Worm (Caenorhabditis elegans) whole organism, mixed stage, embryonic: ENCODE data around the gene T01C1.4.
A peak's percentile ranks its signal among the peaks of the same experiment; 100 is the strongest.

Experiments
- ceh-39 ChIP-seq: fragments of 150-350 bp; optimal IDR thresholded peaks from 2 replicates; lab custom pipeline; 2014; ENCODE audit warnings: missing biosample characterization, missing genetic modification characterization
- ceh-43 ChIP-seq: fragments of 200-800 bp; sonication (Bioruptor generic); optimal IDR thresholded peaks from 2 replicates; lab custom pipeline; 2018; ENCODE audit warnings: mild to moderate bottlenecking, missing genetic modification characterization, moderate library complexity, missing compliant biosample characterization
- ceh-83 ChIP-seq: fragments of 200-800 bp; sonication (Bioruptor generic); optimal IDR thresholded peaks from 2 replicates; lab custom pipeline; 2018; ENCODE audit warnings: mild to moderate bottlenecking, missing genetic modification characterization, missing compliant biosample characterization
- ces-1 ChIP-seq: fragments of 150-350 bp; optimal IDR thresholded peaks from 2 replicates; lab custom pipeline; 2014; ENCODE audit warnings: missing biosample characterization, missing genetic modification reagents, missing genetic modification characterization
- cnd-1 ChIP-seq: fragments of 200-800 bp; sonication (Bioruptor generic); optimal IDR thresholded peaks from 2 replicates; lab custom pipeline; 2018; ENCODE audit warnings: mild to moderate bottlenecking, missing genetic modification characterization, missing compliant biosample characterization
- drap-1 ChIP-seq: fragments of 200-800 bp; sonication (Bioruptor generic); optimal IDR thresholded peaks from 3 replicates; lab custom pipeline; 2018; ENCODE audit warnings: mild to moderate bottlenecking, missing genetic modification characterization, missing compliant biosample characterization
- elt-1 ChIP-seq: sonication (generic microtip); optimal IDR thresholded peaks from 2 replicates; lab custom pipeline; 2017; ENCODE audit warnings: missing genetic modification characterization, mild to moderate bottlenecking, missing compliant biosample characterization, antibody characterized with exemption, moderate library complexity, borderline replicate concordance; ENCODE audit not compliant: insufficient read depth
- elt-3 ChIP-seq: fragments of 150-350 bp; optimal IDR thresholded peaks from 2 replicates; lab custom pipeline; 2014; ENCODE audit warnings: missing biosample characterization, missing genetic modification characterization
- flh-1 ChIP-seq: fragments of 200-800 bp; sonication (Bioruptor generic); optimal IDR thresholded peaks from 2 replicates; lab custom pipeline; 2018; ENCODE audit warnings: mild to moderate bottlenecking, missing genetic modification characterization, moderate library complexity, missing compliant biosample characterization
- ham-2 ChIP-seq: fragments of 200-800 bp; sonication (Bioruptor generic); optimal IDR thresholded peaks from 2 replicates; lab custom pipeline; 2018; ENCODE audit warnings: mild to moderate bottlenecking, missing genetic modification characterization, missing compliant biosample characterization
- hlh-1 ChIP-seq: fragments of 150-350 bp; optimal IDR thresholded peaks from 2 replicates; lab custom pipeline; 2014; ENCODE audit warnings: missing biosample characterization, missing genetic modification reagents, missing genetic modification characterization
- lin-13 ChIP-seq: fragments of 150-350 bp; optimal IDR thresholded peaks from 2 replicates; lab custom pipeline; 2014; ENCODE audit warnings: missing biosample characterization, missing genetic modification characterization
- lsy-2 ChIP-seq: fragments of 150-350 bp; optimal IDR thresholded peaks from 2 replicates; lab custom pipeline; 2014; ENCODE audit warnings: missing biosample characterization, missing genetic modification characterization
- mab-5 ChIP-seq: fragments of 150-350 bp; optimal IDR thresholded peaks from 2 replicates; lab custom pipeline; 2014; ENCODE audit warnings: missing biosample characterization, missing genetic modification characterization
- mep-1 ChIP-seq: fragments of 150-350 bp; optimal IDR thresholded peaks from 2 replicates; lab custom pipeline; 2017; ENCODE audit warnings: missing biosample characterization, missing genetic modification reagents, missing genetic modification characterization, inconsistent platforms
- mls-2 ChIP-seq: sonication (generic microtip); optimal IDR thresholded peaks from 2 replicates; lab custom pipeline; 2016; ENCODE audit warnings: mild to moderate bottlenecking, missing genetic modification characterization, moderate library complexity, missing compliant biosample characterization
- nhr-12 ChIP-seq: fragments of 150-350 bp; optimal IDR thresholded peaks from 2 replicates; lab custom pipeline; 2014; ENCODE audit warnings: missing biosample characterization, missing genetic modification characterization
- nhr-2 ChIP-seq: fragments of 150-350 bp; optimal IDR thresholded peaks from 2 replicates; lab custom pipeline; 2014; ENCODE audit warnings: missing biosample characterization, missing genetic modification characterization
- nhr-237 ChIP-seq: fragments of 150-350 bp; optimal IDR thresholded peaks from 2 replicates; lab custom pipeline; 2014; ENCODE audit warnings: missing biosample characterization, missing genetic modification characterization
- nhr-28 ChIP-seq: fragments of 150-350 bp; optimal IDR thresholded peaks from 2 replicates; lab custom pipeline; 2014; ENCODE audit warnings: missing biosample characterization, missing genetic modification characterization
- nhr-76 ChIP-seq: sonication (generic microtip); optimal IDR thresholded peaks from 2 replicates; lab custom pipeline; 2017; ENCODE audit warnings: missing biosample characterization, missing genetic modification characterization
- pha-4 ChIP-seq: fragments of 150-350 bp; optimal IDR thresholded peaks from 2 replicates; lab custom pipeline; 2018; ENCODE audit warnings: missing biosample characterization, missing genetic modification reagents, missing genetic modification characterization
- sem-2 ChIP-seq: fragments of 200-800 bp; sonication (Bioruptor generic); optimal IDR thresholded peaks from 2 replicates; lab custom pipeline; 2018; ENCODE audit warnings: mild to moderate bottlenecking, missing genetic modification characterization, missing compliant biosample characterization
- snpc-4 ChIP-seq: fragments of 150-350 bp; optimal IDR thresholded peaks from 2 replicates; lab custom pipeline; 2014; ENCODE audit warnings: missing biosample characterization, missing genetic modification characterization
- sptf-1 ChIP-seq: sonication (generic microtip); optimal IDR thresholded peaks from 2 replicates; lab custom pipeline; 2017; ENCODE audit warnings: mild to moderate bottlenecking, missing genetic modification characterization, moderate library complexity, missing compliant biosample characterization
- unc-120 ChIP-seq: sonication (generic microtip); optimal IDR thresholded peaks from 2 replicates; lab custom pipeline; 2017; ENCODE audit warnings: missing genetic modification characterization, missing compliant biosample characterization; ENCODE audit not compliant: poor library complexity, severe bottlenecking
- unc-39 ChIP-seq: fragments of 150-350 bp; optimal IDR thresholded peaks from 2 replicates; lab custom pipeline; 2014; ENCODE audit warnings: missing biosample characterization, missing genetic modification characterization
- unc-62 ChIP-seq: fragments of 150-350 bp; optimal IDR thresholded peaks from 2 replicates; lab custom pipeline; 2014; ENCODE audit warnings: missing biosample characterization, missing genetic modification reagents, missing genetic modification characterization
- zip-8 ChIP-seq: fragments of 150-350 bp; optimal IDR thresholded peaks from 2 replicates; lab custom pipeline; 2014; ENCODE audit warnings: missing biosample characterization, missing genetic modification characterization
- ztf-11 ChIP-seq: fragments of 150-350 bp; optimal IDR thresholded peaks from 2 replicates; lab custom pipeline; 2014; ENCODE audit warnings: missing biosample characterization, missing genetic modification characterization

The T01C1.4 gene

ce11 chrX:10681698-10682097 lies 35.2 kb downstream of the T01C1.4 start, which contains the start of gene phf-31:
Gene phf-31, plus strand, starts transcription at chrX:10681998.
- no peak for TF ChIP-seq nhr-76
- TF ChIP-seq mls-2 (tag; lab: Kevin White, UChicago) = no peak
- no peak for TF ChIP-seq drap-1
- no peak for TF ChIP-seq unc-62 (GFP tag; lab: Kevin White, UChicago)
- no peak for TF ChIP-seq flh-1 (GFP tag; lab: Kevin White, UChicago)
- no peak for TF ChIP-seq nhr-28
- TF ChIP-seq hlh-1 (tag; lab: Kevin White, UChicago) = no peak
- TF ChIP-seq ces-1 = no peak
- TF ChIP-seq mab-5 = no peak
- no peak for TF ChIP-seq unc-120 (tag; lab: Kevin White, UChicago)
- no peak for TF ChIP-seq lin-13 (tag; lab: Kevin White, UChicago)
- TF ChIP-seq nhr-12 (tag; lab: Kevin White, UChicago) = no peak
- TF ChIP-seq ceh-43 (GFP tag; lab: Kevin White, UChicago) = no peak
- no peak for TF ChIP-seq sptf-1 (tag; lab: Kevin White, UChicago)
- no peak for TF ChIP-seq ceh-83 (GFP tag; lab: Kevin White, UChicago)
- no peak for TF ChIP-seq nhr-237 (tag; lab: Kevin White, UChicago)
- TF ChIP-seq cnd-1 = no peak
- no peak for TF ChIP-seq pha-4
- TF ChIP-seq snpc-4 = no peak
- TF ChIP-seq ham-2 (GFP tag; lab: Kevin White, UChicago) = no peak

- TF ChIP-seq ces-1 (no peak), unc-39 (tag; lab: Kevin White, UChicago) (no peak), lin-13 (tag; lab: Kevin White, UChicago) (peak; percentile 1), ceh-39 (tag; lab: Kevin White, UChicago) (no peak), pha-4 (peak; percentile 46), ceh-83 (GFP tag; lab: Kevin White, UChicago) (no peak), snpc-4 (no peak), nhr-2 (tag; lab: Kevin White, UChicago) (peak; percentile 14), elt-3 (tag; lab: Kevin White, UChicago) (no peak), hlh-1 (tag; lab: Kevin White, UChicago) (no peak), mep-1 (tag; lab: Kevin White, UChicago) (no peak), flh-1 (GFP tag; lab: Kevin White, UChicago) (no peak), ham-2 (GFP tag; lab: Kevin White, UChicago) (no peak), sem-2 (GFP tag; lab: Kevin White, UChicago) (no peak), nhr-12 (tag; lab: Kevin White, UChicago) (no peak), zip-8 (tag; lab: Kevin White, UChicago) (no peak), cnd-1 (no peak), ztf-11 (tag; lab: Kevin White, UChicago) (no peak)
Observed at ce11 chrX:10679193-10679592, 37.7 kb downstream of the T01C1.4 start.

ce11 chrX:10678081-10678736 lies 38.7 kb downstream of the T01C1.4 start:
- peak; percentile 7 for TF ChIP-seq cnd-1
- no peak for TF ChIP-seq sem-2 (GFP tag; lab: Kevin White, UChicago)
- TF ChIP-seq elt-1 (tag; lab: Kevin White, UChicago) = no peak
- TF ChIP-seq nhr-237 (tag; lab: Kevin White, UChicago) = peak; percentile 28
- TF ChIP-seq, all 35 proteins: peak for 2

ce11 chrX:10677552-10677951 lies 39.4 kb downstream of the T01C1.4 start:
- TF ChIP-seq unc-120 (tag; lab: Kevin White, UChicago) (peak; percentile 9), mep-1 (tag; lab: Kevin White, UChicago) (no peak), lsy-2 (tag; lab: Kevin White, UChicago) (no peak), lin-13 (tag; lab: Kevin White, UChicago) (no peak), elt-1 (tag; lab: Kevin White, UChicago) (peak; percentile 32), ztf-11 (tag; lab: Kevin White, UChicago) (no peak), ceh-39 (tag; lab: Kevin White, UChicago) (peak; percentile 31), mls-2 (tag; lab: Kevin White, UChicago) (no peak), unc-62 (GFP tag; lab: Kevin White, UChicago) (no peak), ham-2 (GFP tag; lab: Kevin White, UChicago) (peak; percentile 36), sem-2 (GFP tag; lab: Kevin White, UChicago) (no peak), sptf-1 (tag; lab: Kevin White, UChicago) (peak; percentile 34), ces-1 (peak; percentile 79)
